Fruit fly (Drosophila melanogaster): Measurements from ENCODE around the gene CG13058.

The CG13058 gene

DNA sequence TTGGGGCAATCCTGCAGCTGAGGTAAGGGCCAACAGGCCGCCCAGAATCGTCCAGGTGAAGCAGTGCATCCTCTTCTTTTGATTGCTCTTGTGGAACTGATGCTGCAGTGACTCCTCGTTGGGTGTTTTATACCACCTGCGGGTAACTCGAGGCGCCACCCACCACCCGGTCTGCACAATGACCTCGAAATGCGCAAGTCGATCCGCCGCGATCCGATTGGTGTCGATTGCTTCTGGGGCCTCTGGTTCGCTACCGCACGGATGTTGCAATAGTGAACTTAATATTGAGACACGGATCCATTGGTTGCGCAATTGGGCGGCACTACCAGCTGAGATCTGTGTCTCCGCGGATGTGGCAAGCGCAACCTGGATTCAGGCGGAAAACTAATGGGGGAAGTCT lies 38.6 kb downstream of the CG13058 start, which contains the start of gene Cpr72Ec:
Gene Cpr72Ec, minus strand, starts transcription at position 101 of the 400 bp plus-strand sequence.
- TF ChIP-seq CG2712 (tag; optimal IDR thresholded peaks at IDR 0.05) (no peak), luna (GFP tag; optimal IDR thresholded peaks at IDR 0.05) (no peak), CG6765 (GFP tag; optimal IDR thresholded peaks at IDR 0.05) (no peak), chinmo (GFP tag; IDR thresholded peaks at IDR 0.05; ENCODE audit: partially characterized antibody) (0 out of 4 replicates have a peak, but pooled peaks have one; percentile 22)

DNA sequence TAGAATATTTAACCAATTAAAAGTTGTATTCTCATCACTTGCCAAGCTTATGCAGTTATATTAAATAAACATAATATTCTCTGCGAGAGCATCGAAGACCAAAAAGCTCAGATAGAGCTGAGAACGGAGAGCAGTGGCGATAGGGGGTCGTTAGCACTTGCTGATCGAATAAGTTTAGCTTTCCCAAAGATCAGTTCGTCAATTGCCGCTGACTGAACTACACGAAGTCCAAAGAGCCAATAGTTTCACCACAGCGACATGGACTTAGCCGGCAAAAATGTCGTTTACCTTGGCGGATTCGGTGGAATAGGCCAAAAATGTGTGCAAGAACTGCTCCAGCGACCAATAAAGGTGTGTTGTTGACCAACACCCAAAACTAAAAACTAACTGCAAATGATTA lies 39.6 kb downstream of the CG13058 start, which contains the start of gene CG4842:
Gene CG4842, plus strand, starts transcription at position 191 of the 400 bp plus-strand sequence.
- TF ChIP-seq ap (GFP tag; IDR thresholded peaks at IDR 0.05) (no peak), CG1602 (GFP tag; optimal IDR thresholded peaks at IDR 0.05) (no peak), Chrac-16 (GFP tag; optimal IDR thresholded peaks at IDR 0.05) (no peak), wor (GFP tag; IDR thresholded peaks at IDR 0.05) (no peak), CG7987 (GFP tag; optimal IDR thresholded peaks at IDR 0.05) (no peak), Med (GFP tag) (peak; percentile 46), Dip3 (GFP tag; optimal IDR thresholded peaks at IDR 0.05) (no peak), Drgx (GFP tag; IDR thresholded peaks at IDR 0.05) (no peak), CG10274 (GFP tag; optimal IDR thresholded peaks at IDR 0.05) (no peak), sug (tag; optimal IDR thresholded peaks at IDR 0.05) (peak; percentile 29), CG12659 (GFP tag; optimal IDR thresholded peaks at IDR 0.05) (no peak), phol (tag; optimal IDR thresholded peaks at IDR 0.05) (no peak), pb (GFP tag; optimal IDR thresholded peaks at IDR 0.05) (no peak), CG4282 (GFP tag; optimal IDR thresholded peaks at IDR 0.05) (no peak), trh (GFP tag; optimal IDR thresholded peaks at IDR 0.05) (no peak), Trl (optimal IDR thresholded peaks at IDR 0.05) (peak in 1 of 2 experiments; percentile 28), Trl (GFP tag; optimal IDR thresholded peaks at IDR 0.05) (no peak), gem (tag; optimal IDR thresholded peaks at IDR 0.05) (no peak), bab2 (GFP tag; optimal IDR thresholded peaks at IDR 0.05) (no peak), CG17912 (GFP tag; optimal IDR thresholded peaks at IDR 0.05) (no peak), CG16779 (GFP tag; IDR thresholded peaks at IDR 0.05) (no peak), CG7372 (GFP tag; IDR thresholded peaks at IDR 0.05) (no peak), gsb-n (tag; optimal IDR thresholded peaks at IDR 0.05) (no peak), az2 (GFP tag; optimal IDR thresholded peaks at IDR 0.05) (no peak), z (GFP tag; IDR thresholded peaks at IDR 0.05) (no peak), chinmo (GFP tag; IDR thresholded peaks at IDR 0.05; ENCODE audit: partially characterized antibody) (0 out of 4 replicates have a peak, but pooled peaks have one; percentile 57), oc (tag; optimal IDR thresholded peaks at IDR 0.05) (no peak), CG2120 (GFP tag; optimal IDR thresholded peaks at IDR 0.05) (no peak), bowl (GFP tag; IDR thresholded peaks at IDR 0.05) (no peak), Antp (GFP tag; optimal IDR thresholded peaks at IDR 0.05) (no peak)

DNA sequence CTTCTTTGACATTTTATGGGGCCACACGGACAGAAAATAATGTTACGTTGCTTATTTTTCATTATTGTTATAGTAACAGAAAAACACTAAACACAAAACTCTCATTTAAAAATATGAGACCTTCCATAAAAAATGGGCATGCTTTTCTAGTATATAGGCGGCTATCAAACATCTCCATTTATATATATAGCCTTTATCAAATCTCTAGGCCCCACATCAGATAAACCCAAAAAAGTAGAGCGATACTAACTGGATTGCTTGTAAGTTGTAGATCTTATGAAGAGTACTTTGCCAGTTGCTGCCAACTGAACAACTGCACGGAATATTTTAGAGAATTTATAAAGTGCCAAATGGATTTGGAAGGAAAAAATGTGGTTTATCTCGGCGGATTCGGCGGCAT lies 40.9 kb downstream of the CG13058 start, which contains the start of gene CG18814:
Gene CG18814, plus strand, starts transcription at position 301 of the 400 bp plus-strand sequence.
- TF ChIP-seq HHEX (GFP tag; optimal IDR thresholded peaks at IDR 0.05) (no peak), CG4328 (GFP tag; optimal IDR thresholded peaks at IDR 0.05) (no peak), abd-A (tag; optimal IDR thresholded peaks at IDR 0.05) (no peak), wek (GFP tag; optimal IDR thresholded peaks at IDR 0.05) (no peak)

Measured in whole organism, embryonic.